Fruit fly (Drosophila melanogaster) whole organism, embryonic: Measurements from ENCODE around the gene Vsx1.

ENCODE experiments used
- ATbp ChIP-seq: fragments of 200-800 bp; sonication (Bioruptor generic); optimal IDR thresholded peaks from 2 replicates; lab custom pipeline; 2017; ENCODE audit warnings: missing biosample characterization, mild to moderate bottlenecking, missing genetic modification characterization, missing genetic modification reagents
- Aef1 ChIP-seq: fragments of 200-800 bp; sonication (Bioruptor generic); IDR thresholded peaks from 3 replicates; pipeline ENCODE4 v1.3.6; 2022; ENCODE audit warnings: missing biosample characterization, missing genetic modification characterization
- Asciz ChIP-seq: fragments of 200-800 bp; sonication (Bioruptor generic); optimal IDR thresholded peaks from 2 replicates; lab custom pipeline; 2017; ENCODE audit warnings: missing biosample characterization, mild to moderate bottlenecking, missing genetic modification characterization, missing genetic modification reagents
- B-H1 ChIP-seq: fragments of 200-800 bp; sonication (Bioruptor generic); IDR thresholded peaks from 3 replicates; pipeline ENCODE4 v1.3.6; 2022; ENCODE audit warnings: missing biosample characterization, missing genetic modification characterization
- CG10267 ChIP-seq: fragments of 200-800 bp; sonication (Bioruptor generic); optimal IDR thresholded peaks from 2 replicates; lab custom pipeline; 2018; ENCODE audit warnings: missing biosample characterization, mild to moderate bottlenecking, missing genetic modification characterization, moderate library complexity
- CG11093 ChIP-seq: fragments of 200-800 bp; sonication (Bioruptor generic); IDR thresholded peaks from 3 replicates; pipeline ENCODE4 v1.3.6; 2022; ENCODE audit warnings: missing biosample characterization, missing genetic modification characterization
- CG12219 ChIP-seq: fragments of 200-800 bp; sonication (Bioruptor generic); optimal IDR thresholded peaks from 3 replicates; lab custom pipeline; 2018; ENCODE audit warnings: missing biosample characterization, mild to moderate bottlenecking, missing genetic modification characterization
- CG12391 ChIP-seq: fragments of 200-800 bp; sonication (Bioruptor generic); optimal IDR thresholded peaks from 3 replicates; lab custom pipeline; 2018; ENCODE audit warnings: missing biosample characterization, mild to moderate bottlenecking, missing genetic modification characterization, moderate library complexity
- CG13894 ChIP-seq: fragments of 200-800 bp; sonication (Bioruptor generic); optimal IDR thresholded peaks from 3 replicates; lab custom pipeline; 2018; ENCODE audit warnings: missing biosample characterization, mild to moderate bottlenecking, missing genetic modification characterization, moderate library complexity
- CG14667 ChIP-seq: fragments of 200-800 bp; sonication (Bioruptor generic); IDR thresholded peaks from 2 replicates; pipeline ENCODE4 v1.3.6; 2022; ENCODE audit warnings: missing biosample characterization, missing genetic modification characterization
- CG16815 ChIP-seq: fragments of 200-800 bp; sonication (Bioruptor generic); optimal IDR thresholded peaks from 3 replicates; lab custom pipeline; 2017; ENCODE audit warnings: missing biosample characterization, mild to moderate bottlenecking, missing genetic modification characterization
- CG2875 ChIP-seq: fragments of 200-800 bp; sonication (Bioruptor generic); optimal IDR thresholded peaks from 2 replicates; lab custom pipeline; 2017; ENCODE audit warnings: missing biosample characterization, mild to moderate bottlenecking, missing genetic modification characterization, missing genetic modification reagents
- CG32532 ChIP-seq: fragments of 200-800 bp; sonication (Bioruptor generic); IDR thresholded peaks from 2 replicates; pipeline ENCODE4 v1.3.6; 2022; ENCODE audit warnings: missing biosample characterization, missing genetic modification characterization
- CG32772 ChIP-seq: fragments of 200-800 bp; sonication (Bioruptor generic); IDR thresholded peaks from 2 replicates; pipeline ENCODE4 v1.3.6; 2022; ENCODE audit warnings: missing biosample characterization, missing genetic modification characterization
- CG5953 ChIP-seq: fragments of 200-800 bp; sonication (Bioruptor generic); IDR thresholded peaks from 2 replicates; pipeline ENCODE4 v1.3.6; 2022; ENCODE audit warnings: missing biosample characterization, missing genetic modification characterization
- CG6272 ChIP-seq: fragments of 200-800 bp; sonication (Bioruptor generic); IDR thresholded peaks from 2 replicates; pipeline ENCODE4 v1.3.6; 2022; ENCODE audit warnings: missing biosample characterization, missing genetic modification characterization
- CG6654 ChIP-seq: fragments of 200-800 bp; sonication (Bioruptor generic); optimal IDR thresholded peaks from 2 replicates; lab custom pipeline; 2017; ENCODE audit warnings: missing biosample characterization, mild to moderate bottlenecking, missing genetic modification characterization
- CG6689 ChIP-seq: fragments of 200-800 bp; sonication (Bioruptor generic); IDR thresholded peaks from 2 replicates; pipeline ENCODE4 v1.3.6; 2022; ENCODE audit warnings: missing biosample characterization, missing genetic modification characterization
- CG7357 ChIP-seq: fragments of 200-800 bp; sonication (Bioruptor generic); IDR thresholded peaks from 3 replicates; pipeline ENCODE4 v1.3.6; 2022; ENCODE audit warnings: missing biosample characterization, missing genetic modification characterization
- CG9932 ChIP-seq: fragments of 200-800 bp; sonication (Bioruptor generic); IDR thresholded peaks from 2 replicates; pipeline ENCODE4 v1.3.6; 2022; ENCODE audit warnings: missing biosample characterization, missing genetic modification characterization
- Camta ChIP-seq: fragments of 200-800 bp; sonication (Bioruptor generic); optimal IDR thresholded peaks from 2 replicates; lab custom pipeline; 2016; ENCODE audit warnings: missing biosample characterization, missing genetic modification characterization
- Dek ChIP-seq: fragments of 200-800 bp; sonication (Bioruptor generic); optimal IDR thresholded peaks from 3 replicates; lab custom pipeline; 2019; ENCODE audit warnings: missing biosample characterization, mild to moderate bottlenecking, missing genetic modification characterization, moderate library complexity
- Dref ChIP-seq: fragments of 200-800 bp; sonication (Bioruptor generic); IDR thresholded peaks from 2 replicates; pipeline ENCODE4 v1.3.6; 2022; ENCODE audit warnings: missing biosample characterization, missing genetic modification characterization
- Fer1 ChIP-seq: fragments of 200-800 bp; sonication (Bioruptor generic); optimal IDR thresholded peaks from 2 replicates; lab custom pipeline; 2017; ENCODE audit warnings: missing biosample characterization, mild to moderate bottlenecking, missing genetic modification characterization
- Fer3 ChIP-seq: fragments of 200-800 bp; sonication (Bioruptor generic); optimal IDR thresholded peaks from 2 replicates; lab custom pipeline; 2018; ENCODE audit warnings: missing biosample characterization, mild to moderate bottlenecking, missing genetic modification characterization, moderate library complexity
- Gug ChIP-seq: fragments of 200-800 bp; sonication (Bioruptor generic); IDR thresholded peaks from 4 replicates; pipeline ENCODE4 v1.3.6; 2022; ENCODE audit warnings: missing biosample characterization, missing genetic modification characterization
- Oli ChIP-seq: fragments of 200-800 bp; sonication (Bioruptor generic); optimal IDR thresholded peaks from 2 replicates; lab custom pipeline; 2018; ENCODE audit warnings: missing biosample characterization, mild to moderate bottlenecking, missing genetic modification characterization, moderate library complexity
- Rfx ChIP-seq: fragments of 200-800 bp; sonication (Bioruptor generic); IDR thresholded peaks from 2 replicates; pipeline ENCODE4 v1.3.6; 2022; ENCODE audit warnings: missing biosample characterization, missing genetic modification characterization
- Trl ChIP-seq, 3 experiments: fragments of >200 bp in 2 of 3; fragments of 200-800 bp in 1 of 3; sonication (Bioruptor generic) in 1 of 3; optimal IDR thresholded peaks; 2 replicates in 1 of 3; 3 replicates in 2 of 3; lab custom pipeline; 2016 to 2017; ENCODE audit warnings: missing biosample characterization in 1 of 3, missing genetic modification characterization in 1 of 3
- Vsx1 ChIP-seq: fragments of 200-800 bp; sonication (Bioruptor generic); optimal IDR thresholded peaks from 2 replicates; lab custom pipeline; 2017; ENCODE audit warnings: missing biosample characterization, mild to moderate bottlenecking, missing genetic modification characterization, missing genetic modification reagents
- bcd ChIP-seq: fragments of 200-800 bp; sonication (Bioruptor generic); optimal IDR thresholded peaks from 2 replicates; lab custom pipeline; 2017; ENCODE audit warnings: missing biosample characterization, mild to moderate bottlenecking, missing genetic modification characterization
- caup ChIP-seq: fragments of 200-800 bp; sonication (Bioruptor generic); optimal IDR thresholded peaks from 3 replicates; lab custom pipeline; 2017; ENCODE audit warnings: missing biosample characterization, mild to moderate bottlenecking, missing genetic modification characterization, moderate library complexity; ENCODE audit not compliant: severe bottlenecking
- dan ChIP-seq: fragments of 200-800 bp; sonication (Bioruptor generic); IDR thresholded peaks from 2 replicates; pipeline ENCODE4 v1.3.6; 2022; ENCODE audit warnings: missing biosample characterization, missing genetic modification characterization
- ewg ChIP-seq: fragments of 200-800 bp; sonication (Bioruptor generic); optimal IDR thresholded peaks from 3 replicates; lab custom pipeline; 2017; ENCODE audit warnings: mild to moderate bottlenecking, missing biosample characterization, missing genetic modification reagents, missing genetic modification characterization
- grn ChIP-seq: fragments of 200-800 bp; sonication (Bioruptor generic); optimal IDR thresholded peaks from 3 replicates; lab custom pipeline; 2017; ENCODE audit warnings: missing biosample characterization, missing genetic modification characterization
- hth ChIP-seq: fragments of >200 bp; optimal IDR thresholded peaks from 2 replicates; lab custom pipeline; 2017; ENCODE audit warnings: inconsistent platforms
- jumu ChIP-seq: fragments of 200-800 bp; sonication (Bioruptor generic); optimal IDR thresholded peaks from 3 replicates; lab custom pipeline; 2016; ENCODE audit warnings: missing biosample characterization, missing genetic modification characterization
- lbe ChIP-seq: fragments of 200-800 bp; sonication (Bioruptor generic); optimal IDR thresholded peaks from 2 replicates; lab custom pipeline; 2016; ENCODE audit warnings: missing biosample characterization, mild to moderate bottlenecking, missing genetic modification characterization
- lilli ChIP-seq: fragments of 200-800 bp; sonication (Bioruptor generic); optimal IDR thresholded peaks from 3 replicates; lab custom pipeline; 2016; ENCODE audit warnings: missing biosample characterization, missing genetic modification characterization
- nerfin-1 ChIP-seq: fragments of 200-800 bp; sonication (Bioruptor generic); optimal IDR thresholded peaks from 3 replicates; lab custom pipeline; 2019; ENCODE audit warnings: missing biosample characterization, mild to moderate bottlenecking, missing genetic modification characterization, moderate library complexity
- otp ChIP-seq: fragments of 200-800 bp; sonication (Bioruptor generic); IDR thresholded peaks from 3 replicates; pipeline ENCODE4, ENCODE4 v1.3.6; 2022; ENCODE audit warnings: missing biosample characterization, missing genetic modification characterization
- peb ChIP-seq: fragments of 200-800 bp; sonication (Bioruptor generic); IDR thresholded peaks from 2 replicates; pipeline ENCODE4 v1.3.6; 2022; ENCODE audit warnings: missing biosample characterization, missing genetic modification characterization
- row ChIP-seq: fragments of 200-800 bp; sonication (Bioruptor generic); IDR thresholded peaks from 3 replicates; pipeline ENCODE4 v1.3.6; 2022; ENCODE audit warnings: missing biosample characterization, missing genetic modification characterization
- sens-2 ChIP-seq: fragments of 200-800 bp; sonication (Bioruptor generic); IDR thresholded peaks from 2 replicates; pipeline ENCODE4 v1.3.6; 2022; ENCODE audit warnings: missing biosample characterization, missing genetic modification characterization
- ssp ChIP-seq: fragments of 200-800 bp; sonication (Bioruptor generic); IDR thresholded peaks from 2 replicates; pipeline ENCODE4 v1.3.6; 2022; ENCODE audit warnings: missing biosample characterization, missing genetic modification characterization
- tll ChIP-seq, 2 experiments: fragments of 200-800 bp in 1 of 2; fragments of >200 bp in 1 of 2; sonication (Bioruptor generic) in 1 of 2; optimal IDR thresholded peaks; 2 replicates each; lab custom pipeline; 2017 to 2019; ENCODE audit warnings: missing biosample characterization in 2 of 2, missing genetic modification characterization in 2 of 2, mild to moderate bottlenecking in 1 of 2, moderate library complexity in 1 of 2
- trh ChIP-seq: fragments of 200-800 bp; sonication (Bioruptor generic); optimal IDR thresholded peaks from 2 replicates; lab custom pipeline; 2016; ENCODE audit warnings: missing biosample characterization, missing genetic modification characterization
- tup ChIP-seq: fragments of 200-800 bp; sonication (Bioruptor generic); optimal IDR thresholded peaks from 2 replicates; lab custom pipeline; 2016; ENCODE audit warnings: missing biosample characterization, mild to moderate bottlenecking, missing genetic modification characterization, moderate library complexity
- yki ChIP-seq: fragments of >200 bp; optimal IDR thresholded peaks from 3 replicates; lab custom pipeline; 2018
- zf30C ChIP-seq: fragments of 200-800 bp; sonication (Bioruptor generic); optimal IDR thresholded peaks from 3 replicates; lab custom pipeline; 2018; ENCODE audit warnings: missing biosample characterization, mild to moderate bottlenecking, missing genetic modification characterization

Gene Vsx1

DNA sequence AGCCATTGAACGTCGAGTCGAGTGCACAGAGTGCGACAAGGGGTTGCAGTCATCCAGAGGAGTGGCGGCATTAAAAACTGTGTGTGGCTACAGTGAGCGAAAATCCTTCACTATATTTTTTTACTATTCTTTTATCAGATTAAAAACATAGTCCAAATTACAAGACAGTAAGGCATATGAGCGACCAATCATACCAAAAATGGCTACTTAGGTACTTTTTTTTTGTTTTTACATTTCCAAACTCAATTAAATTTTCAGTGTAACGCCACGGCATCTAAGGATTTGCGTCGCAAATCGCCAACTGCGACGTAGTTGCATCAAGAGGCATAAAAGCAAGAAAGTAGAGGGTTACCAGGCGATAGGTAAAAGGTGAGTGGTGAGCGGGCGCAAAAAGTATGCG, 45.0 kb downstream of the Vsx1 start (continued):
- TF ChIP-seq lbe (GFP tag; lab: Kevin White, UChicago) (no peak), CG2875 (GFP tag; lab: Kevin White, UChicago) (peak; percentile 38), CG14667 (0 out of 2 replicates have a peak, but pooled peaks have one; percentile 10), CG12219 (GFP tag; lab: Kevin White, UChicago) (peak; percentile 46), bcd (GFP tag; lab: Kevin White, UChicago) (peak; percentile 22), ewg (GFP tag; lab: Kevin White, UChicago) (peak; percentile 24), CG7357 (GFP tag; lab: Robert Waterston, UW) (0 out of 3 replicates have a peak, but pooled peaks have one; percentile 42), Oli (tag; lab: Kevin White, UChicago) (peak; percentile 50), tup (no peak), zf30C (peak; percentile 76), jumu (peak; percentile 24), sens-2 (GFP tag; lab: Robert Waterston, UW) (peak; percentile 59), peb (GFP tag; lab: Robert Waterston, UW) (no peak), Vsx1 (GFP tag; lab: Kevin White, UChicago) (no peak), Trl (optimal IDR thresholded peaks at IDR 0.05; lab: Kevin White, UChicago) (no peak), Trl (GFP tag; optimal IDR thresholded peaks at IDR 0.05; lab: Kevin White, UChicago) (peak; percentile 23), CG13894 (tag; lab: Kevin White, UChicago) (no peak), trh (no peak), B-H1 (GFP tag; lab: Robert Waterston, UW) (peak; percentile 41; the same call in 2 of the 3 replicates), otp (GFP tag; lab: Robert Waterston, UW) (peak; percentile 60; the same call in 2 of the 3 replicates), Dref (GFP tag; lab: Robert Waterston, UW) (no peak), lilli (peak; percentile 24), tll (GFP tag; optimal IDR thresholded peaks at IDR 0.05; lab: Kevin White, UChicago) (no peak), Fer3 (tag; lab: Kevin White, UChicago) (peak; percentile 48), ATbp (GFP tag; lab: Kevin White, UChicago) (peak; percentile 57), hth (lab: Kevin White, UChicago) (no peak), Dek (peak; percentile 7), CG16815 (peak; percentile 15), CG9932 (0 out of 2 replicates have a peak, but pooled peaks have one; percentile 9), dan (no peak), CG6654 (GFP tag; lab: Kevin White, UChicago) (peak; percentile 29), Camta (GFP tag; lab: Kevin White, UChicago) (peak; percentile 46), CG11093 (0 out of 3 replicates have a peak, but pooled peaks have one; percentile 10), ssp (GFP tag; lab: Robert Waterston, UW) (peak; percentile 43), CG10267 (tag; lab: Kevin White, UChicago) (peak; percentile 34), grn (GFP tag; lab: Kevin White, UChicago) (no peak), yki (lab: Kevin White, UChicago) (no peak), caup (GFP tag; lab: Kevin White, UChicago) (peak; percentile 16), CG6689 (GFP tag; lab: Robert Waterston, UW) (peak; percentile 53), CG32772 (GFP tag; lab: Robert Waterston, UW) (peak; percentile 41), Rfx (GFP tag; lab: Robert Waterston, UW) (peak; percentile 27; the same call in 1 of the 2 replicates), Gug (peak; percentile 36; the same call in 1 of the 4 replicates), Asciz (GFP tag; lab: Kevin White, UChicago) (peak; percentile 13), row (GFP tag; lab: Robert Waterston, UW) (peak; percentile 52), CG12391 (tag; lab: Kevin White, UChicago) (peak; percentile 39), Fer1 (peak; percentile 24), CG32532 (GFP tag; lab: Robert Waterston, UW) (peak; percentile 35; the same call in 1 of the 2 replicates), CG5953 (no peak), Aef1 (GFP tag; lab: Robert Waterston, UW) (0 out of 3 replicates have a peak, but pooled peaks have one; percentile 28), CG6272 (peak; percentile 34; the same call in 1 of the 2 replicates), nerfin-1 (peak; percentile 45)
